Worm (Caenorhabditis elegans) whole organism, dauer: Measurements from ENCODE around the gene srw-107.

Experiments
- unc-62 ChIP-seq: sonication (generic microtip); optimal IDR thresholded peaks from 2 replicates; lab custom pipeline; 2017; ENCODE audit warnings: missing biosample characterization, missing genetic modification reagents, missing genetic modification characterization

srw-107 gene

ce11 chrV:519445-519844, 2.0 kb downstream of the srw-107 start, which contains the start of gene nhr-210:
nhr-210 (minus strand) TSS chrV:519545.
- no peak for TF ChIP-seq unc-62 (GFP tag; lab: Kevin White, UChicago)

ce11 chrV:512420-512819, 9.0 kb downstream of the srw-107 start, which contains the start of gene srh-37:
srh-37 (minus strand) TSS chrV:512520.
- TF ChIP-seq unc-62 (GFP tag; lab: Kevin White, UChicago) = no peak

DNA sequence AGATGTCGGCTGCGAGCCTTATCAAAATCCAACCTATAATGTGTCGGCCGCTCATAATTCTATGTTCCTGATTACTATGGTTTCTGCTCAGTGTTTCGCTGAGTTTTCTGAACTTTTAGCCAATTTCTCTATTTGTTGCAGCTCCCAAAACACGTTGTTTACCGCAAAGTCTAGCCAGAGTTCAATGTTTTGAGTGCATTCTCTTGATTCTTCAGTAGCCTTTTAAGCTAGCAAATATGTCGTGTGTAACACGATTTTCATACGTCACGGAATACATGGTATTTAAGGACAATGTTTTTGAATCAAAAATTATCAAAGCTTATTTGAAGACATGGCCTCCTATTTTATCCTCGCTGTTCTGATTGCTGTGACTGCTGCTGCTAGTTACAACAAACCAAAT, 16.2 kb downstream of the srw-107 start, which contains the start of gene srlf-19:
TSS of gene srlf-19 (plus strand) at position 301 of the 400 bp plus-strand sequence.
- no peak for TF ChIP-seq unc-62 (GFP tag; lab: Kevin White, UChicago)

DNA sequence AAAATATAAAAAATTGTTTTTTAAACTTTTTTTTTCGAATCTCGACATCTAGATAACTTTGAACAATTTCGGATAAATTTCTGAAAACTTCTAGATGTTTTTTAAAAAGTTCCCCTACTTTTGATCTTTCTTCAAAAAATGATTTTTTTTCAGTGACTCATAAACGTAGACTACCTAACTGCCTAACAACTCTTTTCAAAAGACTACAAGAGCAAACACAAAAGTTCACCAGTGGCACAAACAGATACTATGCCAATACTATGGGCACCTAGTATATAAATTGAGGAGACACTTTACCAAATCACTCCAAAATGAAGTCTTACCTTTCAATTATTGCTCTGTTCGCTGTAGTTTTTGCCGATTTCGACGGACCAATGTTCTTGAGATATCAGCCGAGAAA, 17.7 kb downstream of the srw-107 start, which contains the start of gene srlf-35:
TSS of gene srlf-35 (plus strand) at position 301 of the 400 bp plus-strand sequence.
- TF ChIP-seq unc-62 (GFP tag; lab: Kevin White, UChicago) = no peak

- no peak for TF ChIP-seq unc-62 (GFP tag; lab: Kevin White, UChicago)
Observed at ce11 chrV:502803-503273, 18.6 kb downstream of the srw-107 start, which contains the start of gene T01G6.10. T01G6.10 (minus strand) TSS chrV:503223.

ce11 chrV:501230-501629, 20.2 kb downstream of the srw-107 start, which contains the start of gene str-256:
str-256 (minus strand) TSS chrV:501330.
- no peak for TF ChIP-seq unc-62 (GFP tag; lab: Kevin White, UChicago)

- TF ChIP-seq unc-62 (GFP tag; lab: Kevin White, UChicago) = no peak
Observed at ce11 chrV:500535-500934, 20.9 kb downstream of the srw-107 start.

ce11 chrV:497399-497798, 24.0 kb downstream of the srw-107 start, which contains the start of gene T01G6.1:
T01G6.1 (plus strand) TSS chrV:497699.
- TF ChIP-seq unc-62 (GFP tag; lab: Kevin White, UChicago) = no peak

DNA sequence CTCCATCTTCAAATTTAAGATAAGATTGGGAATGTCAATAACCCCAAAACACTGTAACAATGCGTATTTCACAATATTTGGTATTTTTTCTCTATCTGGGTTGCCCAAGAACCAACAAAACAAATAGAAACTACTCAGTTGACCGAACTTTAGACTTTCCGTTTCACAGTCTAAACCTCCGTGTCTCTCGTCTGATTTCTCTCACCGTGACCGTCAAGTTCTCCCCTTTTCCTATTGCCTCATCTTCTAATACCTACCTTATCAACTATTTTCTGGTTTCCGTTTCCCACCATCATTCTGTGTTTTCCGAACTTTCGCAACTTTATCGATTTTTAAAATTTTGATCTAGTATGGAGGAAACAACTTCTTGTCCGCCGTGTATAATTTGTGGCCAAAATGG, 27.1 kb downstream of the srw-107 start, which contains the start of gene nhr-131:
TSS of gene nhr-131 (plus strand) at position 87 of the 400 bp plus-strand sequence.
- TF ChIP-seq unc-62 (GFP tag; lab: Kevin White, UChicago) = no peak

DNA sequence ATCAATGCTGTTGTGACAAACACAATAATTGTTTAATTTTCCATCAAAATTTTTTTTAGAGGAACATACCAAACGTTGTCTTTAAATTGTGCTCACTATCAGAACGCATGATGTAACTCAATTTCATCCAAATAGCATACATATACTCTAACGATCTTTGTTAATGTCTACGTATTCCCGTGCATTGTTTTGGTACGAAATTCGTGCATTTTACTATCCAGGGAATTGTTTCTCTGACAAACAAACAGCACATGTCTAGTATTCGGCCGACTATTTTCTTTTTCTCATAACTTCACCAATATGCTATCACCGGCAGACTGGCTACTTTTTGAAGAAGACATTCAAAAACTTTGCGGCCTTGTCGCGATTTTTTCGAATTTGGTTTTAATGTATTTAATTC, 30.0 kb downstream of the srw-107 start, which contains the start of gene str-196:
TSS of gene str-196 (plus strand) at position 301 of the 400 bp plus-strand sequence.
- no peak for TF ChIP-seq unc-62 (GFP tag; lab: Kevin White, UChicago)

DNA sequence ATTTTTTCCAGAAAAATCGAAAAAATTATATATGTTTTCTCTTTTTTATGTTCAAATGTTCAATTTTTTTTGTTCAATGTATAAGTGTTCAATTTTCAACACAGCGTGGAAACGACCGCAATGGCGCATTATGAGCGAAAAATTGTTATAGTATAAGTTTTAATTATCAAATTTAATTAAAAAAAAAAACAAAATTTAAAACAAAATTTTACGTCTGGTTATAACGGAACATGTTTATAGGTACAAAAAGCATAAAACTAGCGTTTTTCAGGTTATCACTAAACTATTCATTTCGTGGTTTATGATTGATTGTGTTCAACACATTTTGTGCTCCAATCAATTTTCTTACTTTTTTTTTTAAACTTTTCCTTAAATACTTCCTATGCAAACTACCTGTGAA, 32.1 kb downstream of the srw-107 start, which contains the start of gene nhr-106:
TSS of gene nhr-106 (plus strand) at position 301 of the 400 bp plus-strand sequence.
- TF ChIP-seq unc-62 (GFP tag; lab: Kevin White, UChicago) = no peak

DNA sequence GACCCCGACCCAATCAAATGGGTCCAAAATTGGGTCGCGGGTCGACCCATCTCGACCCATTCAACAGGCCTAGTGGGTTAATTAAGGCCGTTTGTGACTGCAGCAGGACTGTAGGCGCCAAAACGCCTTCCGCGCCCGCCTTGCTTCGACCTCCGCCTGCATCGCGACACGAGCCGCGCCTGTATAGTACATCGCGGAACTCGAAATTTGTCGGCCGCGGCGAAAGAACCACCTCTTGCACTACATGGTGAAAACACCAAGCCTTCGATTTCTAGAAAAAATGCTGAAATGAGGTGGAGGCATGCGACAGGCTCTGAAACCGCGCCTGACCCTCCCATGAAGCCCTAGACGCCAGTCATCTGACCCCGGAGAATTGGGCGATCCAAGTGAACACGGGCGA, 33.4 kb downstream of the srw-107 start:
- no peak for TF ChIP-seq unc-62 (GFP tag; lab: Kevin White, UChicago)

- no peak for TF ChIP-seq unc-62 (GFP tag; lab: Kevin White, UChicago)
Observed at ce11 chrV:486684-487083, 34.7 kb downstream of the srw-107 start, which contains the start of gene nhr-211. nhr-211 (plus strand) TSS chrV:486984.

DNA sequence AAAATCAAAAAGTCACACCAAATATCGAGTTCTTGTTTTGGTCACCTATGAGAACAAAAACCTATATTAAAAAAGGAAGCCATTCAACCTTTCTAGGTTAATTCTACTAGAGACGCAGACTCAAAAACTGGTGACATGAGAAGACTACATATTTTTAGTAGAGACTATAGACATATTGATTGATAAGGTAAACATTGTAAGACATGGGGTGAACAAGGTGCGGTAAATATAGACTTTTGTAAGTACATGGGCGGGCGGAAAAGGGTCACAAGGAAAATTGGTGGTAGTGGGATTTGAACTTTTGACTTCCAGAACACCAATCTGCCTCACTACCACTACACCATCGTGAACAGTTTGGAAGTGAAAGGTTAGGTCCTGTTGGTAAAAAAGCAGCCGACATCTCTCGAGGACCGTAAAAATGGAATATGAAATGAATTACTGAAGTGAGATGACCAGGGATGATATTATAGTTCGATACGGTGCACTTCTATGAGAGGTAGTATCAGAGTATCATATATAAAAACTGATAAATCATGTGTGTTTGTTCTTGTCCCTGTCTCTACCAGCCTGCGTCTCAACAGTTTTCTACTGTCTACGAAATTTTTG, 37.0 kb downstream of the srw-107 start, which contains the start of gene nhr-212:
TSS of gene nhr-212 (plus strand) at position 573 of the 606 bp plus-strand sequence.
- no peak for TF ChIP-seq unc-62 (GFP tag; lab: Kevin White, UChicago)

ce11 chrV:483289-483795, 38.1 kb downstream of the srw-107 start, which contains the start of gene nhr-130:
nhr-130 (minus strand) TSS chrV:483339.
- no peak for TF ChIP-seq unc-62 (GFP tag; lab: Kevin White, UChicago)

ce11 chrV:482860-483259, 38.6 kb downstream of the srw-107 start:
- no peak for TF ChIP-seq unc-62 (GFP tag; lab: Kevin White, UChicago)
